Worm (Caenorhabditis elegans) whole organism, young adult: ENCODE measurements around the gene Y39B6A.30.

ENCODE experiments used
- F52B5.7 ChIP-seq: sonication (generic microtip); optimal IDR thresholded peaks from 2 replicates; lab custom pipeline; 2016; ENCODE audit warnings: mild to moderate bottlenecking, missing genetic modification characterization, missing compliant biosample characterization
- F57C9.4 ChIP-seq: sonication (generic microtip); optimal IDR thresholded peaks from 2 replicates; lab custom pipeline; 2017; ENCODE audit warnings: mild to moderate bottlenecking, missing genetic modification characterization, missing compliant biosample characterization
- Y53F4B.3 ChIP-seq: fragments of 200-800 bp; sonication (Bioruptor generic); IDR thresholded peaks from 2 replicates; pipeline ENCODE4 v1.3.6; 2022; ENCODE audit warnings: missing genetic modification reagents, missing genetic modification characterization, missing compliant biosample characterization
- Y95B8A.8 ChIP-seq: fragments of 200-800 bp; sonication (Bioruptor generic); IDR thresholded peaks from 2 replicates; pipeline ENCODE4 v1.3.6; 2022; ENCODE audit warnings: missing genetic modification reagents, missing genetic modification characterization, missing compliant biosample characterization
- ama-1 ChIP-seq, 3 experiments: fragments of 150-350 bp in 1 of 3; sonication (generic microtip) in 2 of 3; optimal IDR thresholded peaks; 2 replicates each; lab custom pipeline; 2014 to 2018; ENCODE audit warnings: missing biosample characterization in 2 of 3, missing genetic modification characterization in 2 of 3, missing genetic modification reagents in 2 of 3
- gei-17 ChIP-seq: fragments of 200-800 bp; sonication (Bioruptor generic); optimal IDR thresholded peaks from 2 replicates; lab custom pipeline; 2018; ENCODE audit warnings: mild to moderate bottlenecking, missing genetic modification characterization, missing compliant biosample characterization
- lag-1 ChIP-seq: fragments of 200-800 bp; sonication (Bioruptor generic); IDR thresholded peaks from 2 replicates; pipeline ENCODE4 v1.3.6; 2022; ENCODE audit warnings: missing genetic modification reagents, missing genetic modification characterization, missing compliant biosample characterization
- nfya-1 ChIP-seq: sonication (generic microtip); optimal IDR thresholded peaks from 2 replicates; lab custom pipeline; 2017; ENCODE audit warnings: antibody characterized with exemption, missing compliant biosample characterization, missing genetic modification characterization, borderline replicate concordance; ENCODE audit not compliant: insufficient read depth
- sea-2 ChIP-seq: fragments of 200-800 bp; sonication (Bioruptor generic); IDR thresholded peaks from 2 replicates; pipeline ENCODE4 v1.3.6; 2022; ENCODE audit warnings: missing genetic modification characterization, missing compliant biosample characterization
- ztf-26 ChIP-seq: sonication (generic microtip); optimal IDR thresholded peaks from 2 replicates; lab custom pipeline; 2017; ENCODE audit warnings: missing genetic modification characterization, missing compliant biosample characterization

- no peak for TF ChIP-seq ztf-26 (tag; lab: Kevin White, UChicago)
- TF ChIP-seq gei-17: no peak
- TF ChIP-seq Y95B8A.8 (GFP tag; lab: Robert Waterston, UW): no peak
- TF ChIP-seq F52B5.7 (tag; lab: Kevin White, UChicago): no peak
- no peak for TF ChIP-seq F57C9.4 (tag; lab: Kevin White, UChicago)
- no peak for TF ChIP-seq Y53F4B.3 (GFP tag; lab: Robert Waterston, UW)
- TF ChIP-seq ama-1 (optimal IDR thresholded peaks at IDR 0.05; lab: Kevin White, UChicago): no peak
- TF ChIP-seq ama-1 (GFP tag; optimal IDR thresholded peaks at IDR 0.05; lab: Kevin White, UChicago): no peak
- no peak for TF ChIP-seq lag-1
- TF ChIP-seq sea-2 (GFP tag; lab: Robert Waterston, UW): no peak
- no peak for TF ChIP-seq nfya-1 (tag; lab: Kevin White, UChicago)
These were observed 44.7 kb upstream of the Y39B6A.30 start, which contains the start of gene Y39B6A.42 for ce11 chrV:18969590-18970105.
